Fruit fly (Drosophila melanogaster): Measurements from ENCODE around the gene if.

- TF ChIP-seq bsh (GFP tag; optimal IDR thresholded peaks at IDR 0.05) (peak in 1 of 2 experiments; percentile 63), CG10959 (GFP tag; IDR thresholded peaks at IDR 0.05) (peak; percentile 61), CG18599 (GFP tag; optimal IDR thresholded peaks at IDR 0.05) (peak; percentile 73), CG14710 (tag; optimal IDR thresholded peaks at IDR 0.05) (peak; percentile 70), trh (GFP tag; optimal IDR thresholded peaks at IDR 0.05) (peak; percentile 72), CG3281 (GFP tag; optimal IDR thresholded peaks at IDR 0.05) (peak; percentile 77), vfl (GFP tag; optimal IDR thresholded peaks at IDR 0.05) (peak; percentile 87), CG11085 (GFP tag; IDR thresholded peaks at IDR 0.05) (peak; percentile 86), insv (GFP tag; optimal IDR thresholded peaks at IDR 0.05) (peak in 1 of 2 experiments; percentile 78), Elba2 (GFP tag; optimal IDR thresholded peaks at IDR 0.05) (peak; percentile 13), CG1233 (GFP tag; optimal IDR thresholded peaks at IDR 0.05) (peak; percentile 76)
Observed at dm6 chrX:16751579-16752156, 31.6 kb downstream of the if start, which contains the start of gene goe.
